Fruit fly (Drosophila melanogaster) whole organism, pupa: ENCODE data around the gene CG15544.

Experiments
- CG32121 ChIP-seq: fragments of 200-800 bp; sonication (Bioruptor generic); IDR thresholded peaks from 2 replicates; pipeline ENCODE4 v1.3.6; 2022; ENCODE audit warnings: missing biosample characterization, missing genetic modification characterization
- CG8159 ChIP-seq: fragments of 200-800 bp; sonication (Bioruptor generic); optimal IDR thresholded peaks from 3 replicates; lab custom pipeline; 2018; ENCODE audit warnings: missing biosample characterization, mild to moderate bottlenecking, missing genetic modification characterization, moderate library complexity
- CG8301 ChIP-seq: fragments of 200-800 bp; sonication (Bioruptor generic); optimal IDR thresholded peaks from 2 replicates; lab custom pipeline; 2018; ENCODE audit warnings: missing biosample characterization, mild to moderate bottlenecking, missing genetic modification characterization
- EcR ChIP-seq: fragments of 200-800 bp; sonication (Bioruptor generic); optimal IDR thresholded peaks from 3 replicates; lab custom pipeline; 2019; ENCODE audit warnings: missing biosample characterization, missing genetic modification characterization, mild to moderate bottlenecking, moderate library complexity, missing genetic modification reagents
- Pif1A ChIP-seq: fragments of 200-800 bp; sonication (Bioruptor generic); optimal IDR thresholded peaks from 3 replicates; lab custom pipeline; 2016; ENCODE audit warnings: missing biosample characterization, missing genetic modification characterization
- Pif1B ChIP-seq: fragments of 200-800 bp; sonication (Bioruptor generic); optimal IDR thresholded peaks from 3 replicates; lab custom pipeline; 2016; ENCODE audit warnings: missing biosample characterization, missing genetic modification characterization
- Snoo ChIP-seq: fragments of 200-800 bp; sonication (Bioruptor generic); optimal IDR thresholded peaks from 3 replicates; lab custom pipeline; 2017; ENCODE audit warnings: missing biosample characterization, mild to moderate bottlenecking, missing genetic modification characterization, inconsistent platforms
- fd96Ca ChIP-seq: fragments of 200-800 bp; sonication (Bioruptor generic); IDR thresholded peaks from 3 replicates; pipeline ENCODE4 v1.3.6; 2022; ENCODE audit warnings: missing biosample characterization, missing genetic modification characterization
- gl ChIP-seq: fragments of 200-800 bp; sonication (Bioruptor generic); optimal IDR thresholded peaks from 2 replicates; lab custom pipeline; 2018; ENCODE audit warnings: missing biosample characterization, mild to moderate bottlenecking, missing genetic modification characterization

- TF ChIP-seq Pif1B (GFP tag; lab: Kevin White, UChicago) = no peak
- TF ChIP-seq Pif1A (GFP tag; lab: Kevin White, UChicago) = no peak
- TF ChIP-seq fd96Ca (GFP tag; lab: Robert Waterston, UW) = peak; percentile 87
- TF ChIP-seq gl (tag; lab: Kevin White, UChicago) = no peak
- no peak for TF ChIP-seq Snoo (tag; lab: Kevin White, UChicago)
- no peak for TF ChIP-seq CG8159
- no peak for TF ChIP-seq EcR (GFP tag; lab: Kevin White, UChicago)
- TF ChIP-seq CG8301 = no peak
- peak; percentile 88 for TF ChIP-seq CG32121 (GFP tag; lab: Robert Waterston, UW)
These were observed 48.6 kb downstream of the CG15544 start, which contains the start of gene CG15546 for dm6 chr3R:30876136-30876683.
